Fruit fly (Drosophila melanogaster): ENCODE measurements around the gene Mhcl.
A peak's percentile ranks its signal among the peaks of the same experiment; 100 is the strongest.

Gene Mhcl

dm6 chr3R:16097661-16098329 lies 766 bp downstream of the Mhcl start:
- no peak for TF ChIP-seq mld (GFP tag; IDR thresholded peaks at IDR 0.05; ENCODE audit: partially characterized antibody)
- TF ChIP-seq CrebB (tag; optimal IDR thresholded peaks at IDR 0.05) = peak; percentile 39
- TF ChIP-seq klu (GFP tag; IDR thresholded peaks at IDR 0.05) = no peak
- TF ChIP-seq bowl (GFP tag; IDR thresholded peaks at IDR 0.05) = no peak
- TF ChIP-seq Doc2 (GFP tag; IDR thresholded peaks at IDR 0.05) = no peak
- no peak for TF ChIP-seq toy (GFP tag; IDR thresholded peaks at IDR 0.05)
- peak; percentile 32 for TF ChIP-seq trh (GFP tag; optimal IDR thresholded peaks at IDR 0.05)
- no peak for TF ChIP-seq sc (optimal IDR thresholded peaks at IDR 0.05)
- TF ChIP-seq sc (GFP tag; optimal IDR thresholded peaks at IDR 0.05) = peak; percentile 58
- TF ChIP-seq CG11247 (GFP tag; IDR thresholded peaks at IDR 0.05) = peak; percentile 65
- peak; percentile 49 for TF ChIP-seq CG9876 (GFP tag; optimal IDR thresholded peaks at IDR 0.05)
- no peak for TF ChIP-seq nerfin-2 (GFP tag; IDR thresholded peaks at IDR 0.05; ENCODE audit: partially characterized antibody)
- peak; percentile 86 for TF ChIP-seq gem (tag; optimal IDR thresholded peaks at IDR 0.05)
- TF ChIP-seq chif (GFP tag; optimal IDR thresholded peaks at IDR 0.05) = peak; percentile 73 to 88
- peak; percentile 32 for TF ChIP-seq Neu2 (GFP tag; optimal IDR thresholded peaks at IDR 0.05; ENCODE audit: borderline replicate concordance)
- no peak for TF ChIP-seq CG5953 (GFP tag; IDR thresholded peaks at IDR 0.05)
- no peak for TF ChIP-seq Lpt (GFP tag; optimal IDR thresholded peaks at IDR 0.05)
- TF ChIP-seq CG43689 (GFP tag; IDR thresholded peaks at IDR 0.05) = 0 out of 2 replicates have a peak, but pooled peaks have one; percentile 15
- peak; percentile 63 for TF ChIP-seq CG13624 (GFP tag; optimal IDR thresholded peaks at IDR 0.05)
- TF ChIP-seq slp2 (GFP tag; optimal IDR thresholded peaks at IDR 0.05) = peak; percentile 47
- no peak for TF ChIP-seq CG18011 (GFP tag; optimal IDR thresholded peaks at IDR 0.05)
- peak; percentile 32; the same call in 1 of the 2 replicates for TF ChIP-seq inv (GFP tag; IDR thresholded peaks at IDR 0.05; ENCODE audit: partially characterized antibody)
- TF ChIP-seq CG10209 (GFP tag; optimal IDR thresholded peaks at IDR 0.05) = peak; percentile 66
- no peak for TF ChIP-seq Vsx1 (GFP tag; optimal IDR thresholded peaks at IDR 0.05)
- TF ChIP-seq zen (tag; optimal IDR thresholded peaks at IDR 0.05) = peak; percentile 95
- TF ChIP-seq nom (GFP tag; optimal IDR thresholded peaks at IDR 0.05) = peak; percentile 96
- TF ChIP-seq Dp (GFP tag; optimal IDR thresholded peaks at IDR 0.05) = no peak
- no peak for TF ChIP-seq ftz-f1 (GFP tag; optimal IDR thresholded peaks at IDR 0.05)
- no peak for TF ChIP-seq CG6791 (GFP tag; IDR thresholded peaks at IDR 0.05; ENCODE audit: partially characterized antibody)
- peak in 1 of 2 experiments; percentile 34 for TF ChIP-seq tll (GFP tag; optimal IDR thresholded peaks at IDR 0.05)
- TF ChIP-seq Usf (GFP tag; optimal IDR thresholded peaks at IDR 0.05) = peak; percentile 42
- TF ChIP-seq shn (GFP tag; optimal IDR thresholded peaks at IDR 0.05) = peak; percentile 59
- peak; percentile 58; the same call in 1 of the 2 replicates for TF ChIP-seq NFAT (GFP tag; IDR thresholded peaks at IDR 0.05)
- peak; percentile 70 for TF ChIP-seq CG12236 (GFP tag; optimal IDR thresholded peaks at IDR 0.05)
- TF ChIP-seq fd3F (GFP tag; optimal IDR thresholded peaks at IDR 0.05) = peak; percentile 45
- no peak for TF ChIP-seq CG4328 (GFP tag; optimal IDR thresholded peaks at IDR 0.05)
- TF ChIP-seq CG6854 (GFP tag; optimal IDR thresholded peaks at IDR 0.05) = peak; percentile 32
- peak; percentile 22 for TF ChIP-seq eyg (GFP tag; optimal IDR thresholded peaks at IDR 0.05)
- TF ChIP-seq ash1 (GFP tag; optimal IDR thresholded peaks at IDR 0.05) = no peak
- TF ChIP-seq CG17328 (GFP tag; IDR thresholded peaks at IDR 0.05) = peak; percentile 70
- peak; percentile 60 for TF ChIP-seq jing (GFP tag; optimal IDR thresholded peaks at IDR 0.05)
- peak; percentile 78 for TF ChIP-seq vvl (GFP tag; IDR thresholded peaks at IDR 0.05)
- peak; percentile 93 for TF ChIP-seq fd96Cb (tag; optimal IDR thresholded peaks at IDR 0.05)
- TF ChIP-seq Lim3 (GFP tag; IDR thresholded peaks at IDR 0.05) = no peak
- no peak for TF ChIP-seq yki (optimal IDR thresholded peaks at IDR 0.05)
- peak; percentile 61 for TF ChIP-seq CG17385 (GFP tag; optimal IDR thresholded peaks at IDR 0.05)
- TF ChIP-seq HLH54F (GFP tag; optimal IDR thresholded peaks at IDR 0.05) = peak; percentile 60
- no peak for TF ChIP-seq CG31365 (tag; optimal IDR thresholded peaks at IDR 0.05)
- peak; percentile 35 for TF ChIP-seq Myb (GFP tag; optimal IDR thresholded peaks at IDR 0.05)
- peak; percentile 16 for TF ChIP-seq Sry-β (GFP tag; optimal IDR thresholded peaks at IDR 0.05)
